Fruit fly (Drosophila melanogaster) whole organism, embryonic: Measurements from ENCODE around the gene ct.

Experiments
- Abd-B ChIP-seq: fragments of 200-800 bp; sonication (Bioruptor generic); optimal IDR thresholded peaks from 2 replicates; lab custom pipeline; 2018; ENCODE audit warnings: missing biosample characterization, mild to moderate bottlenecking, missing genetic modification characterization, moderate library complexity
- Atf3 ChIP-seq: fragments of 200-800 bp; sonication (Bioruptor generic); optimal IDR thresholded peaks from 3 replicates; lab custom pipeline; 2016; ENCODE audit warnings: missing biosample characterization, missing genetic modification characterization
- Awh ChIP-seq: fragments of 200-800 bp; sonication (Bioruptor generic); IDR thresholded peaks from 2 replicates; pipeline ENCODE4, ENCODE4 v1.3.6; 2022; ENCODE audit warnings: missing biosample characterization, missing genetic modification characterization
- C15 ChIP-seq: fragments of 200-800 bp; sonication (Bioruptor generic); IDR thresholded peaks from 3 replicates; pipeline ENCODE4 v1.3.6; 2022; ENCODE audit warnings: missing biosample characterization, missing genetic modification characterization
- CG11398 ChIP-seq: fragments of 200-800 bp; sonication (Bioruptor generic); optimal IDR thresholded peaks from 2 replicates; lab custom pipeline; 2016; ENCODE audit warnings: missing biosample characterization, missing genetic modification characterization
- CG11560 ChIP-seq: fragments of 200-800 bp; sonication (Bioruptor generic); IDR thresholded peaks from 3 replicates; pipeline ENCODE4 v1.3.6; 2022; ENCODE audit warnings: missing biosample characterization, missing genetic modification characterization
- CG12155 ChIP-seq: fragments of 200-800 bp; sonication (Bioruptor generic); optimal IDR thresholded peaks from 3 replicates; lab custom pipeline; 2016; ENCODE audit warnings: missing biosample characterization, missing genetic modification characterization
- CG13624 ChIP-seq: fragments of 200-800 bp; sonication (Bioruptor generic); optimal IDR thresholded peaks from 2 replicates; lab custom pipeline; 2016; ENCODE audit warnings: missing biosample characterization, missing genetic modification characterization
- CG14965 ChIP-seq: fragments of 200-800 bp; sonication (Bioruptor generic); optimal IDR thresholded peaks from 2 replicates; lab custom pipeline; 2016; ENCODE audit warnings: missing biosample characterization, missing genetic modification characterization, borderline replicate concordance
- CG1529 ChIP-seq: fragments of 200-800 bp; sonication (Bioruptor generic); optimal IDR thresholded peaks from 3 replicates; lab custom pipeline; 2018; ENCODE audit warnings: missing biosample characterization, missing genetic modification characterization
- CG17802 ChIP-seq: fragments of 200-800 bp; sonication (Bioruptor generic); optimal IDR thresholded peaks from 2 replicates; lab custom pipeline; 2018; ENCODE audit warnings: missing biosample characterization, mild to moderate bottlenecking, missing genetic modification characterization, moderate library complexity
- CG17829 ChIP-seq: fragments of 200-800 bp; optimal IDR thresholded peaks from 2 replicates; lab custom pipeline; 2019; ENCODE audit warnings: missing biosample characterization, mild to moderate bottlenecking, missing genetic modification characterization, moderate library complexity
- CG18262 ChIP-seq: fragments of 200-800 bp; optimal IDR thresholded peaks from 3 replicates; lab custom pipeline; 2019; ENCODE audit warnings: missing biosample characterization, mild to moderate bottlenecking, missing genetic modification characterization, moderate library complexity
- CG3163 ChIP-seq: fragments of 200-800 bp; sonication (Bioruptor generic); optimal IDR thresholded peaks from 3 replicates; lab custom pipeline; 2016; ENCODE audit warnings: missing biosample characterization, missing genetic modification characterization
- CG4617 ChIP-seq: fragments of 200-800 bp; sonication (Bioruptor generic); optimal IDR thresholded peaks from 3 replicates; lab custom pipeline; 2016; ENCODE audit warnings: missing biosample characterization, missing genetic modification characterization, borderline replicate concordance
- CG4730 ChIP-seq: fragments of 200-800 bp; sonication (Bioruptor generic); IDR thresholded peaks from 2 replicates; pipeline ENCODE4 v1.3.6; 2022; ENCODE audit warnings: missing biosample characterization, missing genetic modification characterization
- CG5180 ChIP-seq: fragments of 200-800 bp; sonication (Bioruptor generic); optimal IDR thresholded peaks from 3 replicates; lab custom pipeline; 2017; ENCODE audit warnings: missing biosample characterization, missing genetic modification characterization, mild to moderate bottlenecking, moderate library complexity, missing genetic modification reagents
- CG5953 ChIP-seq: fragments of 200-800 bp; sonication (Bioruptor generic); IDR thresholded peaks from 2 replicates; pipeline ENCODE4 v1.3.6; 2022; ENCODE audit warnings: missing biosample characterization, missing genetic modification characterization
- CG6272 ChIP-seq: fragments of 200-800 bp; sonication (Bioruptor generic); IDR thresholded peaks from 2 replicates; pipeline ENCODE4 v1.3.6; 2022; ENCODE audit warnings: missing biosample characterization, missing genetic modification characterization
- CG7372 ChIP-seq: fragments of 200-800 bp; sonication (Bioruptor generic); IDR thresholded peaks from 2 replicates; pipeline ENCODE4 v1.3.6; 2022; ENCODE audit warnings: missing biosample characterization, missing genetic modification characterization
- CG7745 ChIP-seq: fragments of 200-800 bp; sonication (Bioruptor generic); optimal IDR thresholded peaks from 2 replicates; lab custom pipeline; 2018; ENCODE audit warnings: missing biosample characterization, mild to moderate bottlenecking, missing genetic modification characterization, moderate library complexity
- CG7963 ChIP-seq: fragments of 200-800 bp; sonication (Bioruptor generic); IDR thresholded peaks from 3 replicates; pipeline ENCODE4 v1.3.6; 2022; ENCODE audit warnings: missing biosample characterization, missing genetic modification characterization; ENCODE audit not compliant: partially characterized antibody
- CG8281 ChIP-seq: fragments of 200-800 bp; sonication (Bioruptor generic); optimal IDR thresholded peaks from 2 replicates; lab custom pipeline; 2018; ENCODE audit warnings: missing biosample characterization, mild to moderate bottlenecking, missing genetic modification characterization, moderate library complexity
- CG8388 ChIP-seq: fragments of 200-800 bp; sonication (Bioruptor generic); optimal IDR thresholded peaks from 2 replicates; lab custom pipeline; 2019; ENCODE audit warnings: missing biosample characterization, mild to moderate bottlenecking, missing genetic modification characterization, moderate library complexity
- CG8924 ChIP-seq: fragments of 200-800 bp; optimal IDR thresholded peaks from 3 replicates; lab custom pipeline; 2019; ENCODE audit warnings: missing biosample characterization, mild to moderate bottlenecking, missing genetic modification characterization, moderate library complexity
- Chrac-16 ChIP-seq: fragments of 200-800 bp; sonication (Bioruptor generic); optimal IDR thresholded peaks from 3 replicates; lab custom pipeline; 2016; ENCODE audit warnings: missing biosample characterization, missing genetic modification characterization
- E2f2 ChIP-seq: fragments of 200-800 bp; sonication (Bioruptor generic); IDR thresholded peaks from 2 replicates; pipeline ENCODE4 v1.3.6; 2022; ENCODE audit warnings: missing biosample characterization, missing genetic modification characterization
- H2.0 ChIP-seq: fragments of 200-800 bp; sonication (Bioruptor generic); IDR thresholded peaks from 2 replicates; pipeline ENCODE4 v1.3.6; 2022; ENCODE audit warnings: missing biosample characterization, missing genetic modification characterization
- Hr3 ChIP-seq: fragments of 200-800 bp; sonication (Bioruptor generic); optimal IDR thresholded peaks from 3 replicates; lab custom pipeline; 2016; ENCODE audit warnings: missing biosample characterization, missing genetic modification characterization
- Jarid2 ChIP-seq: fragments of 200-800 bp; sonication (Bioruptor generic); optimal IDR thresholded peaks from 3 replicates; lab custom pipeline; 2017; ENCODE audit warnings: mild to moderate bottlenecking, missing biosample characterization, missing genetic modification reagents, missing genetic modification characterization
- Lpt ChIP-seq: fragments of >200 bp; optimal IDR thresholded peaks from 2 replicates; lab custom pipeline; 2018; ENCODE audit warnings: missing biosample characterization, missing genetic modification characterization
- MESR4 ChIP-seq: fragments of 200-800 bp; sonication (Bioruptor generic); optimal IDR thresholded peaks from 2 replicates; lab custom pipeline; 2018; ENCODE audit warnings: missing biosample characterization, mild to moderate bottlenecking, missing genetic modification characterization, moderate library complexity
- Meics ChIP-seq: fragments of 200-800 bp; sonication (Bioruptor generic); optimal IDR thresholded peaks from 2 replicates; lab custom pipeline; 2017; ENCODE audit warnings: missing biosample characterization, mild to moderate bottlenecking, missing genetic modification characterization
- Myb ChIP-seq: fragments of 200-800 bp; sonication (Bioruptor generic); optimal IDR thresholded peaks from 2 replicates; lab custom pipeline; 2016; ENCODE audit warnings: missing biosample characterization, missing genetic modification characterization
- NC2β ChIP-seq: fragments of 200-800 bp; sonication (Bioruptor generic); optimal IDR thresholded peaks from 2 replicates; lab custom pipeline; 2016; ENCODE audit warnings: missing biosample characterization, missing genetic modification characterization
- NK7.1 ChIP-seq: fragments of 200-800 bp; sonication (Bioruptor generic); optimal IDR thresholded peaks from 3 replicates; lab custom pipeline; 2016; ENCODE audit warnings: missing biosample characterization, missing genetic modification characterization
- Optix ChIP-seq: fragments of 200-800 bp; sonication (Bioruptor generic); IDR thresholded peaks from 3 replicates; pipeline ENCODE4 v1.3.6; 2022; ENCODE audit warnings: missing biosample characterization, missing genetic modification characterization
- btn ChIP-seq: fragments of 200-800 bp; sonication (Bioruptor generic); optimal IDR thresholded peaks from 2 replicates; lab custom pipeline; 2016; ENCODE audit warnings: missing biosample characterization, missing genetic modification characterization
- chinmo ChIP-seq: fragments of 200-800 bp; sonication (Bioruptor generic); IDR thresholded peaks from 4 replicates; pipeline ENCODE4 v1.3.6; 2022; ENCODE audit warnings: missing biosample characterization, missing genetic modification characterization; ENCODE audit not compliant: partially characterized antibody
- chm ChIP-seq: fragments of 200-800 bp; sonication (Bioruptor generic); IDR thresholded peaks from 2 replicates; pipeline ENCODE4 v1.3.6; 2022; ENCODE audit warnings: missing biosample characterization, missing genetic modification characterization
- chn ChIP-seq: fragments of 200-800 bp; sonication (Bioruptor generic); optimal IDR thresholded peaks from 2 replicates; lab custom pipeline; 2016; ENCODE audit warnings: missing biosample characterization, missing genetic modification characterization
- cwo ChIP-seq: fragments of 200-800 bp; sonication (Bioruptor generic); optimal IDR thresholded peaks from 3 replicates; lab custom pipeline; 2017; ENCODE audit warnings: missing biosample characterization, missing genetic modification characterization, mild to moderate bottlenecking, moderate library complexity, missing genetic modification reagents
- dimm ChIP-seq: fragments of 200-800 bp; sonication (Bioruptor generic); IDR thresholded peaks from 2 replicates; pipeline ENCODE4 v1.3.6; 2022; ENCODE audit warnings: missing biosample characterization, missing genetic modification characterization
- dpn ChIP-seq, 2 experiments: fragments of 200-800 bp; sonication (Bioruptor generic); optimal IDR thresholded peaks; 3 replicates each; lab custom pipeline; 2016; ENCODE audit warnings: missing biosample characterization in 2 of 2, missing genetic modification characterization in 2 of 2
- ftz-f1 ChIP-seq: fragments of 200-800 bp; sonication (Bioruptor generic); optimal IDR thresholded peaks from 2 replicates; lab custom pipeline; 2016; ENCODE audit warnings: missing biosample characterization, missing genetic modification characterization
- grau ChIP-seq: fragments of 200-800 bp; optimal IDR thresholded peaks from 3 replicates; lab custom pipeline; 2019; ENCODE audit warnings: missing biosample characterization, mild to moderate bottlenecking, missing genetic modification characterization, moderate library complexity
- insv ChIP-seq, 2 experiments: fragments of 200-800 bp; sonication (Bioruptor generic); optimal IDR thresholded peaks; 3 replicates each; lab custom pipeline; 2016 to 2018; ENCODE audit warnings: missing biosample characterization in 2 of 2, missing genetic modification characterization in 2 of 2
- klu ChIP-seq: fragments of 200-800 bp; sonication (Bioruptor generic); IDR thresholded peaks from 2 replicates; pipeline ENCODE4 v1.3.6; 2022; ENCODE audit warnings: missing biosample characterization, missing genetic modification characterization
- mam ChIP-seq: fragments of 200-800 bp; sonication (Bioruptor generic); optimal IDR thresholded peaks from 3 replicates; lab custom pipeline; 2016; ENCODE audit warnings: missing biosample characterization, missing genetic modification characterization
- odd ChIP-seq: fragments of 200-800 bp; sonication (Bioruptor generic); optimal IDR thresholded peaks from 2 replicates; lab custom pipeline; 2017; ENCODE audit warnings: missing biosample characterization, mild to moderate bottlenecking, missing genetic modification characterization
- sim ChIP-seq: fragments of 200-800 bp; sonication (Bioruptor generic); IDR thresholded peaks from 2 replicates; pipeline ENCODE4 v1.3.6; 2022; ENCODE audit warnings: missing biosample characterization, missing genetic modification characterization

Gene ct

dm6 chrX:7618195-7618594 lies 10.0 kb downstream of the ct start (continued):
- no peak for TF ChIP-seq MESR4
- peak; percentile 20; the same call in 1 of the 2 replicates for TF ChIP-seq E2f2 (GFP tag; lab: Robert Waterston, UW)
- TF ChIP-seq Hr3 (GFP tag; lab: Kevin White, UChicago), result peak; percentile 67
- peak; percentile 65 for TF ChIP-seq CG17802 (tag; lab: Kevin White, UChicago)
- no peak; the same call in 1 of the 2 replicates for TF ChIP-seq CG6272 (GFP tag; lab: Robert Waterston, UW)
- peak; percentile 67 for TF ChIP-seq NC2β (GFP tag; lab: Kevin White, UChicago)
- peak; percentile 72 for TF ChIP-seq CG13624 (GFP tag; lab: Kevin White, UChicago)
- TF ChIP-seq dimm (GFP tag; lab: Robert Waterston, UW), result no peak
- peak; percentile 85 for TF ChIP-seq CG18262 (tag; lab: Kevin White, UChicago)
- TF ChIP-seq Awh (GFP tag; lab: Robert Waterston, UW), result peak; percentile 56
- peak; percentile 11 for TF ChIP-seq CG14965
- TF ChIP-seq NK7.1 (GFP tag; lab: Kevin White, UChicago), result peak; percentile 47
- peak; percentile 66 for TF ChIP-seq chn (GFP tag; lab: Kevin White, UChicago)
- TF ChIP-seq odd, result peak; percentile 8
- TF ChIP-seq Lpt, result no peak
- TF ChIP-seq CG4617 (GFP tag; lab: Kevin White, UChicago), result peak; percentile 20
- TF ChIP-seq CG1529 (GFP tag; lab: Kevin White, UChicago), result peak; percentile 68
- peak; percentile 59 for TF ChIP-seq btn
- TF ChIP-seq dpn (GFP tag; optimal IDR thresholded peaks at IDR 0.05; lab: Kevin White, UChicago), result peak; percentile 77 to 81
- TF ChIP-seq CG11560, result peak; percentile 48; the same call in 1 of the 3 replicates
- peak; percentile 50 for TF ChIP-seq CG11398 (GFP tag; lab: Kevin White, UChicago)
- peak; percentile 50 for TF ChIP-seq CG8281 (tag; lab: Kevin White, UChicago)
- TF ChIP-seq Myb (GFP tag; lab: Kevin White, UChicago), result peak; percentile 47
- TF ChIP-seq CG17829, result peak; percentile 84
- TF ChIP-seq CG5180 (GFP tag; lab: Kevin White, UChicago), result peak; percentile 31
- TF ChIP-seq C15, result no peak
- TF ChIP-seq klu (GFP tag; lab: Robert Waterston, UW), result 0 out of 2 replicates have a peak, but pooled peaks have one; percentile 20
- TF ChIP-seq ftz-f1, result no peak
- TF ChIP-seq CG3163, result peak; percentile 39
- no peak for TF ChIP-seq CG7745 (tag; lab: Kevin White, UChicago)
- peak; percentile 70 for TF ChIP-seq CG4730 (GFP tag; lab: Robert Waterston, UW)
- TF ChIP-seq grau (tag; lab: Kevin White, UChicago), result peak; percentile 71
- 0 out of 2 replicates have a peak, but pooled peaks have one; percentile 21 for TF ChIP-seq CG5953 (GFP tag; lab: Robert Waterston, UW)
- TF ChIP-seq H2.0 (GFP tag; lab: Robert Waterston, UW), result peak; percentile 70
- TF ChIP-seq insv (GFP tag; optimal IDR thresholded peaks at IDR 0.05; lab: Kevin White, UChicago), result no peak
- TF ChIP-seq chm (GFP tag; lab: Robert Waterston, UW), result peak; percentile 61; the same call in 1 of the 2 replicates
- TF ChIP-seq chinmo (GFP tag; lab: Robert Waterston, UW), result no peak
- peak; percentile 84 for TF ChIP-seq Abd-B
- TF ChIP-seq Meics (GFP tag; lab: Kevin White, UChicago), result peak; percentile 54
- TF ChIP-seq CG8924, result peak; percentile 68
- TF ChIP-seq CG7963, result no peak
- TF ChIP-seq CG8388 (GFP tag; lab: Kevin White, UChicago), result peak; percentile 78
- TF ChIP-seq mam (GFP tag; lab: Kevin White, UChicago), result peak; percentile 73
- peak; percentile 62; the same call in 1 of the 2 replicates for TF ChIP-seq CG7372
- TF ChIP-seq CG12155 (GFP tag; lab: Kevin White, UChicago), result peak; percentile 73
- peak; percentile 67 for TF ChIP-seq Atf3 (GFP tag; lab: Kevin White, UChicago)
- TF ChIP-seq sim (GFP tag; lab: Robert Waterston, UW), result peak; percentile 64
- peak; percentile 10 for TF ChIP-seq Jarid2 (GFP tag; lab: Kevin White, UChicago)
- peak; percentile 84 for TF ChIP-seq Optix
- TF ChIP-seq cwo, result peak; percentile 12
- peak; percentile 75 for TF ChIP-seq Chrac-16 (GFP tag; lab: Kevin White, UChicago)
